Worm (Caenorhabditis elegans): Measurements from ENCODE around the gene lin-15B.

ce11 chrX:15766861-15767260 is 40.9 kb downstream of the lin-15B start:
- no peak for TF ChIP-seq tbx-37 (GFP tag; conservative IDR thresholded peaks at IDR 0.05)
- TF ChIP-seq B0310.2 (tag; optimal IDR thresholded peaks at IDR 0.05): no peak
- no peak for TF ChIP-seq ceh-36 (tag; optimal IDR thresholded peaks at IDR 0.05)

Measured in whole organism, early embryonic.